Worm (Caenorhabditis elegans): Measurements from ENCODE around the gene pho-8.

ce11 chrV:11787742-11788238 is 45.6 kb upstream of the pho-8 start, which contains the start of gene F55A11.8:
- TF ChIP-seq ztf-22 (GFP tag; optimal IDR thresholded peaks at IDR 0.05), result no peak
- no peak for TF ChIP-seq lir-1 (GFP tag; conservative IDR thresholded peaks at IDR 0.05)
- TF ChIP-seq Y95B8A.8 (GFP tag; IDR thresholded peaks at IDR 0.05), result no peak
- TF ChIP-seq ama-1 (optimal IDR thresholded peaks at IDR 0.05), result no peak
- TF ChIP-seq ama-1 (GFP tag; optimal IDR thresholded peaks at IDR 0.05), result no peak
- TF ChIP-seq C06A6.2 (GFP tag; conservative IDR thresholded peaks at IDR 0.05), result no peak
